Fruit fly (Drosophila melanogaster) whole organism, embryonic: ENCODE results near the gene FucTD.

Experiments used
- ATbp ChIP-seq: fragments of 200-800 bp; sonication (Bioruptor generic); optimal IDR thresholded peaks from 2 replicates; lab custom pipeline; 2017; ENCODE audit warnings: missing biosample characterization, mild to moderate bottlenecking, missing genetic modification characterization, missing genetic modification reagents
- Adf1 ChIP-seq: fragments of 200-800 bp; sonication (Bioruptor generic); IDR thresholded peaks from 2 replicates; pipeline ENCODE4 v1.3.6; 2022; ENCODE audit warnings: missing biosample characterization, missing genetic modification characterization
- Awh ChIP-seq: fragments of 200-800 bp; sonication (Bioruptor generic); IDR thresholded peaks from 2 replicates; pipeline ENCODE4, ENCODE4 v1.3.6; 2022; ENCODE audit warnings: missing biosample characterization, missing genetic modification characterization
- CG10267 ChIP-seq: fragments of 200-800 bp; sonication (Bioruptor generic); optimal IDR thresholded peaks from 2 replicates; lab custom pipeline; 2018; ENCODE audit warnings: missing biosample characterization, mild to moderate bottlenecking, missing genetic modification characterization, moderate library complexity
- CG10431 ChIP-seq: fragments of 200-800 bp; sonication (Bioruptor generic); optimal IDR thresholded peaks from 3 replicates; lab custom pipeline; 2018; ENCODE audit warnings: missing biosample characterization, mild to moderate bottlenecking, missing genetic modification characterization
- CG11504 ChIP-seq: fragments of 200-800 bp; sonication (Bioruptor generic); optimal IDR thresholded peaks from 3 replicates; lab custom pipeline; 2019; ENCODE audit warnings: missing biosample characterization, mild to moderate bottlenecking, missing genetic modification characterization, moderate library complexity
- CG12744 ChIP-seq: fragments of 200-800 bp; sonication (Bioruptor generic); optimal IDR thresholded peaks from 2 replicates; lab custom pipeline; 2016; ENCODE audit warnings: missing biosample characterization, missing genetic modification characterization
- CG12942 ChIP-seq: fragments of 200-800 bp; sonication (Bioruptor generic); optimal IDR thresholded peaks from 3 replicates; lab custom pipeline; 2016; ENCODE audit warnings: missing biosample characterization, missing genetic modification characterization
- CG13296 ChIP-seq: fragments of 200-800 bp; sonication (Bioruptor generic); optimal IDR thresholded peaks from 3 replicates; lab custom pipeline; 2018; ENCODE audit warnings: missing biosample characterization, mild to moderate bottlenecking, missing genetic modification characterization
- CG15073 ChIP-seq: fragments of 200-800 bp; sonication (Bioruptor generic); optimal IDR thresholded peaks from 2 replicates; lab custom pipeline; 2016; ENCODE audit warnings: missing biosample characterization, missing genetic modification characterization
- CG1792 ChIP-seq: fragments of 200-800 bp; sonication (Bioruptor generic); optimal IDR thresholded peaks from 2 replicates; lab custom pipeline; 2016; ENCODE audit warnings: missing biosample characterization, missing genetic modification characterization
- CG18262 ChIP-seq: fragments of 200-800 bp; optimal IDR thresholded peaks from 3 replicates; lab custom pipeline; 2019; ENCODE audit warnings: missing biosample characterization, mild to moderate bottlenecking, missing genetic modification characterization, moderate library complexity
- CG1832 ChIP-seq: fragments of 200-800 bp; sonication (Bioruptor generic); optimal IDR thresholded peaks from 2 replicates; lab custom pipeline; 2017; ENCODE audit warnings: missing biosample characterization, mild to moderate bottlenecking, missing genetic modification characterization, inconsistent platforms
- CG2712 ChIP-seq: fragments of 200-800 bp; optimal IDR thresholded peaks from 3 replicates; lab custom pipeline; 2019; ENCODE audit warnings: missing biosample characterization, mild to moderate bottlenecking, missing genetic modification characterization, moderate library complexity
- CG3281 ChIP-seq: fragments of 200-800 bp; sonication (Bioruptor generic); optimal IDR thresholded peaks from 3 replicates; lab custom pipeline; 2017; ENCODE audit warnings: missing biosample characterization, mild to moderate bottlenecking, missing genetic modification characterization
- CG8089 ChIP-seq: fragments of 200-800 bp; sonication (Bioruptor generic); optimal IDR thresholded peaks from 3 replicates; lab custom pipeline; 2016; ENCODE audit warnings: missing biosample characterization, missing genetic modification characterization
- CG8290 ChIP-seq, 3 experiments: fragments of 200-800 bp; sonication (Bioruptor generic); optimal IDR thresholded peaks; 2 replicates each; lab custom pipeline; 2016 to 2019; ENCODE audit warnings: missing biosample characterization in 3 of 3, missing genetic modification characterization in 3 of 3, mild to moderate bottlenecking in 2 of 3, moderate library complexity in 1 of 3
- Dad ChIP-seq: fragments of 200-800 bp; sonication (Bioruptor generic); optimal IDR thresholded peaks from 3 replicates; lab custom pipeline; 2016; ENCODE audit warnings: missing biosample characterization, missing genetic modification characterization
- Ets65A ChIP-seq: fragments of 200-800 bp; sonication (Bioruptor generic); peaks from one replicate; lab custom pipeline; 2016; ENCODE audit warnings: missing biosample characterization, missing genetic modification characterization
- H15 ChIP-seq: fragments of 200-800 bp; sonication (Bioruptor generic); IDR thresholded peaks from 3 replicates; pipeline ENCODE4 v1.3.6; 2022; ENCODE audit warnings: missing biosample characterization, missing genetic modification characterization
- HLHmδ ChIP-seq: fragments of 200-800 bp; sonication (Bioruptor generic); optimal IDR thresholded peaks from 2 replicates; lab custom pipeline; 2018; ENCODE audit warnings: missing biosample characterization, mild to moderate bottlenecking, missing genetic modification characterization, moderate library complexity
- Lim3 ChIP-seq: fragments of 200-800 bp; sonication (Bioruptor generic); IDR thresholded peaks from 2 replicates; pipeline ENCODE4 v1.3.6; 2022; ENCODE audit warnings: missing biosample characterization, missing genetic modification characterization
- NC2α ChIP-seq: fragments of 200-800 bp; sonication (Bioruptor generic); optimal IDR thresholded peaks from 2 replicates; lab custom pipeline; 2016; ENCODE audit warnings: missing biosample characterization, missing genetic modification characterization
- Optix ChIP-seq: fragments of 200-800 bp; sonication (Bioruptor generic); IDR thresholded peaks from 3 replicates; pipeline ENCODE4 v1.3.6; 2022; ENCODE audit warnings: missing biosample characterization, missing genetic modification characterization
- Ravus ChIP-seq: fragments of 200-800 bp; sonication (Bioruptor generic); IDR thresholded peaks from 2 replicates; pipeline ENCODE4 v1.3.6; 2022; ENCODE audit warnings: missing biosample characterization, missing genetic modification characterization
- Six4 ChIP-seq: fragments of 200-800 bp; sonication (Bioruptor generic); optimal IDR thresholded peaks from 2 replicates; lab custom pipeline; 2016; ENCODE audit warnings: missing biosample characterization, missing genetic modification characterization
- Sox102F ChIP-seq: fragments of 200-800 bp; sonication (Bioruptor generic); optimal IDR thresholded peaks from 2 replicates; lab custom pipeline; 2018; ENCODE audit warnings: missing biosample characterization, mild to moderate bottlenecking, missing genetic modification characterization, moderate library complexity
- ac ChIP-seq: fragments of 200-800 bp; sonication (Bioruptor generic); optimal IDR thresholded peaks from 3 replicates; lab custom pipeline; 2017; ENCODE audit warnings: missing biosample characterization, mild to moderate bottlenecking, missing genetic modification characterization
- btn ChIP-seq: fragments of 200-800 bp; sonication (Bioruptor generic); optimal IDR thresholded peaks from 2 replicates; lab custom pipeline; 2016; ENCODE audit warnings: missing biosample characterization, missing genetic modification characterization
- croc ChIP-seq: fragments of 200-800 bp; sonication (Bioruptor generic); conservative IDR thresholded peaks from 3 replicates; pipeline ENCODE4 v1.3.6; 2022; ENCODE audit warnings: missing biosample characterization, missing genetic modification characterization
- dmrt11E ChIP-seq: fragments of 200-800 bp; sonication (Bioruptor generic); optimal IDR thresholded peaks from 3 replicates; lab custom pipeline; 2018; ENCODE audit warnings: missing biosample characterization, mild to moderate bottlenecking, missing genetic modification characterization, moderate library complexity
- fd102C ChIP-seq: fragments of 200-800 bp; sonication (Bioruptor generic); optimal IDR thresholded peaks from 2 replicates; lab custom pipeline; 2018; ENCODE audit warnings: missing biosample characterization, mild to moderate bottlenecking, missing genetic modification characterization, moderate library complexity
- fd3F ChIP-seq: fragments of 200-800 bp; sonication (Bioruptor generic); optimal IDR thresholded peaks from 2 replicates; lab custom pipeline; 2018; ENCODE audit warnings: missing biosample characterization, mild to moderate bottlenecking, missing genetic modification characterization, moderate library complexity
- gt ChIP-seq: fragments of 200-800 bp; sonication (Bioruptor generic); IDR thresholded peaks from 2 replicates; pipeline ENCODE4 v1.3.6; 2022; ENCODE audit warnings: missing biosample characterization, missing genetic modification characterization
- h ChIP-seq: fragments of >200 bp; optimal IDR thresholded peaks from 2 replicates; lab custom pipeline; 2017
- hbn ChIP-seq: fragments of 200-800 bp; sonication (Bioruptor generic); IDR thresholded peaks from 2 replicates; pipeline ENCODE4 v1.3.6; 2022; ENCODE audit warnings: missing biosample characterization, missing genetic modification characterization; ENCODE audit not compliant: partially characterized antibody
- insv ChIP-seq, 2 experiments: fragments of 200-800 bp; sonication (Bioruptor generic); optimal IDR thresholded peaks; 3 replicates each; lab custom pipeline; 2016 to 2018; ENCODE audit warnings: missing biosample characterization in 2 of 2, missing genetic modification characterization in 2 of 2
- jigr1 ChIP-seq: fragments of 200-800 bp; sonication (Bioruptor generic); IDR thresholded peaks from 3 replicates; pipeline ENCODE4 v1.3.6; 2022; ENCODE audit warnings: missing biosample characterization, missing genetic modification characterization
- lola ChIP-seq, 3 experiments: fragments of >200 bp in 2 of 3; fragments of 200-800 bp in 1 of 3; sonication (Bioruptor generic) in 1 of 3; optimal IDR thresholded peaks; 2 replicates each; lab custom pipeline; 2017 to 2019; ENCODE audit warnings: missing biosample characterization in 3 of 3, missing genetic modification characterization in 3 of 3, mild to moderate bottlenecking in 1 of 3, moderate library complexity in 1 of 3
- phol ChIP-seq: fragments of 200-800 bp; sonication (Bioruptor generic); optimal IDR thresholded peaks from 3 replicates; lab custom pipeline; 2018; ENCODE audit warnings: missing biosample characterization, mild to moderate bottlenecking, missing genetic modification characterization, moderate library complexity
- pros ChIP-seq: fragments of 200-800 bp; sonication (Bioruptor generic); optimal IDR thresholded peaks from 3 replicates; lab custom pipeline; 2019; ENCODE audit warnings: missing biosample characterization, mild to moderate bottlenecking, missing genetic modification characterization, moderate library complexity
- pum ChIP-seq: fragments of 200-800 bp; sonication (Bioruptor generic); optimal IDR thresholded peaks from 2 replicates; lab custom pipeline; 2016; ENCODE audit warnings: missing biosample characterization, missing genetic modification characterization
- schlank ChIP-seq: fragments of 200-800 bp; sonication (Bioruptor generic); optimal IDR thresholded peaks from 2 replicates; lab custom pipeline; 2018; ENCODE audit warnings: missing biosample characterization, mild to moderate bottlenecking, missing genetic modification characterization
- sd ChIP-seq: fragments of 200-800 bp; sonication (Bioruptor generic); optimal IDR thresholded peaks from 3 replicates; lab custom pipeline; 2018; ENCODE audit warnings: missing biosample characterization, mild to moderate bottlenecking, missing genetic modification characterization, moderate library complexity
- sens ChIP-seq: fragments of 200-800 bp; sonication (Bioruptor generic); peaks from one replicate; lab custom pipeline; 2016; ENCODE audit warnings: missing biosample characterization, missing genetic modification characterization
- seq ChIP-seq: fragments of 200-800 bp; sonication (Bioruptor generic); IDR thresholded peaks from 2 replicates; pipeline ENCODE4 v1.3.6; 2022; ENCODE audit warnings: missing biosample characterization, missing genetic modification characterization
- sim ChIP-seq: fragments of 200-800 bp; sonication (Bioruptor generic); IDR thresholded peaks from 2 replicates; pipeline ENCODE4 v1.3.6; 2022; ENCODE audit warnings: missing biosample characterization, missing genetic modification characterization
- zen ChIP-seq: fragments of 200-800 bp; sonication (Bioruptor generic); optimal IDR thresholded peaks from 3 replicates; lab custom pipeline; 2018; ENCODE audit warnings: missing biosample characterization, mild to moderate bottlenecking, missing genetic modification characterization, moderate library complexity
- zf30C ChIP-seq: fragments of 200-800 bp; sonication (Bioruptor generic); optimal IDR thresholded peaks from 3 replicates; lab custom pipeline; 2018; ENCODE audit warnings: missing biosample characterization, mild to moderate bottlenecking, missing genetic modification characterization

The FucTD gene

dm6 chr3L:1424488-1424887 is 8.5 kb downstream of the FucTD start (continued):
- TF ChIP-seq sim (GFP tag; lab: Robert Waterston, UW) (no peak), CG13296 (GFP tag; lab: Kevin White, UChicago) (no peak), pum (GFP tag; lab: Kevin White, UChicago) (peak; percentile 30), CG8290 (GFP tag; optimal IDR thresholded peaks at IDR 0.05; lab: Kevin White, UChicago) (no peak), CG8290 (tag; optimal IDR thresholded peaks at IDR 0.05; lab: Kevin White, UChicago) (no peak), CG12942 (GFP tag; lab: Kevin White, UChicago) (no peak), CG12744 (GFP tag; lab: Kevin White, UChicago) (no peak), Adf1 (GFP tag; lab: Robert Waterston, UW) (no peak), sd (tag; lab: Kevin White, UChicago) (no peak)

DNA sequence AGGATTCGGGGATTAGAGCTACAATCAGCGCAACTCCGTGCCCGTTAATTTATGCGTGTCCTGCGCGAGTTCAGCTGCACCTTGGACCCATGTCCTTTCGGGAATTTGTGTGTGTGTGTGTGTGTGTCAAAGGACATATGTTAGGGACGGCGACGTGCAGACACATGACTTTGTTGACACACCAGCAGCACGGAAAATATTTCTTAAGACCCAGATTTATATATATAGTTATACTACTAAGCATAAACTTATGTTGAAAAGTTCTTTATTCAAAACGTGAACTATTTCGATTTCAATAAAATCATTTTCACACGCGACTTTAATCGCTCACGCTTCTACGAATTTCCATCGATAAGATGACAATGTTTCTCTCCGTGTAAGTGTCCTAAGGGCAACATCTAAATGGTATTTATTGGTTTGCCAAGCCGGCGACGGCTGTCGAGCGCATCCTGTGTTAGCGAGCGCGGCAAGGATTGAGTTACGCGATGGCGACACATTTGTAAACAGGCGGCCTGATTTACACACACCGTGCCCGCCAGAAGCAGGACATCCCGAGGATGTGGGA is 15.5 kb downstream of the FucTD start:
- TF ChIP-seq CG1792 (GFP tag; lab: Kevin White, UChicago) (no peak), fd3F (GFP tag; lab: Kevin White, UChicago) (no peak), Optix (GFP tag; lab: Robert Waterston, UW) (no peak), CG3281 (GFP tag; lab: Kevin White, UChicago) (no peak), insv (GFP tag; optimal IDR thresholded peaks at IDR 0.05; lab: Kevin White, UChicago) (no peak), gt (0 out of 2 replicates have a peak, but pooled peaks have one; percentile 16), CG2712 (tag; lab: Kevin White, UChicago) (peak; percentile 26), sens (peak; percentile 16), NC2α (GFP tag; lab: Kevin White, UChicago) (no peak), CG10431 (GFP tag; lab: Kevin White, UChicago) (no peak), lola (GFP tag; optimal IDR thresholded peaks at IDR 0.05; lab: Kevin White, UChicago) (peak in 1 of 3 experiments; percentile 32), hbn (no peak), CG8089 (no peak), jigr1 (GFP tag; lab: Robert Waterston, UW) (no peak), phol (tag; lab: Kevin White, UChicago) (peak; percentile 0), CG1832 (no peak), seq (GFP tag; lab: Robert Waterston, UW) (no peak), fd102C (GFP tag; lab: Kevin White, UChicago) (peak; percentile 18), Ets65A (GFP tag; lab: Kevin White, UChicago) (peak; percentile 28), croc (GFP tag; lab: Robert Waterston, UW) (no peak), zf30C (GFP tag; lab: Kevin White, UChicago) (peak; percentile 88), HLHmδ (GFP tag; lab: Kevin White, UChicago) (peak; percentile 49), Sox102F (GFP tag; lab: Kevin White, UChicago) (no peak), CG10267 (tag; lab: Kevin White, UChicago) (peak; percentile 36), pros (GFP tag; lab: Kevin White, UChicago) (no peak), Ravus (GFP tag; lab: Robert Waterston, UW) (no peak), ac (peak; percentile 26), CG15073 (no peak), Six4 (GFP tag; lab: Kevin White, UChicago) (no peak), btn (GFP tag; lab: Kevin White, UChicago) (no peak), h (lab: Kevin White, UChicago) (no peak), zen (tag; lab: Kevin White, UChicago) (peak; percentile 24), Lim3 (GFP tag; lab: Robert Waterston, UW) (no peak), dmrt11E (tag; lab: Kevin White, UChicago) (peak; percentile 46), schlank (tag; lab: Kevin White, UChicago) (no peak), ATbp (GFP tag; lab: Kevin White, UChicago) (no peak), CG11504 (tag; lab: Kevin White, UChicago) (no peak), Dad (GFP tag; lab: Kevin White, UChicago) (no peak), H15 (GFP tag; lab: Robert Waterston, UW) (0 out of 3 replicates have a peak, but pooled peaks have one; percentile 14), Awh (GFP tag; lab: Robert Waterston, UW) (no peak), CG18262 (tag; lab: Kevin White, UChicago) (peak; percentile 31)
